Fruit fly (Drosophila melanogaster) whole organism, pupa: ENCODE measurements around the gene TTLL15.

Experiments used
- CG12605 ChIP-seq: fragments of 200-800 bp; sonication (Bioruptor generic); IDR thresholded peaks from 2 replicates; pipeline ENCODE4 v1.3.6; 2022; ENCODE audit warnings: missing biosample characterization, missing genetic modification characterization
- CG13204 ChIP-seq: fragments of 200-800 bp; sonication (Bioruptor generic); optimal IDR thresholded peaks from 2 replicates; lab custom pipeline; 2018; ENCODE audit warnings: missing biosample characterization, mild to moderate bottlenecking, missing genetic modification characterization, moderate library complexity
- CG17806 ChIP-seq: fragments of 200-800 bp; sonication (Bioruptor generic); optimal IDR thresholded peaks from 2 replicates; lab custom pipeline; 2018; ENCODE audit warnings: missing biosample characterization, mild to moderate bottlenecking, missing genetic modification characterization, moderate library complexity
- CG32121 ChIP-seq: fragments of 200-800 bp; sonication (Bioruptor generic); IDR thresholded peaks from 2 replicates; pipeline ENCODE4 v1.3.6; 2022; ENCODE audit warnings: missing biosample characterization, missing genetic modification characterization
- CG8159 ChIP-seq: fragments of 200-800 bp; sonication (Bioruptor generic); optimal IDR thresholded peaks from 3 replicates; lab custom pipeline; 2018; ENCODE audit warnings: missing biosample characterization, mild to moderate bottlenecking, missing genetic modification characterization, moderate library complexity
- EcR ChIP-seq: fragments of 200-800 bp; sonication (Bioruptor generic); optimal IDR thresholded peaks from 3 replicates; lab custom pipeline; 2019; ENCODE audit warnings: missing biosample characterization, missing genetic modification characterization, mild to moderate bottlenecking, moderate library complexity, missing genetic modification reagents
- Ets98B ChIP-seq: fragments of 200-800 bp; sonication (Bioruptor generic); IDR thresholded peaks from 2 replicates; pipeline ENCODE4 v1.3.6; 2022; ENCODE audit warnings: missing biosample characterization, missing genetic modification characterization
- Snoo ChIP-seq: fragments of 200-800 bp; sonication (Bioruptor generic); optimal IDR thresholded peaks from 3 replicates; lab custom pipeline; 2017; ENCODE audit warnings: missing biosample characterization, mild to moderate bottlenecking, missing genetic modification characterization, inconsistent platforms
- fd96Ca ChIP-seq: fragments of 200-800 bp; sonication (Bioruptor generic); IDR thresholded peaks from 3 replicates; pipeline ENCODE4 v1.3.6; 2022; ENCODE audit warnings: missing biosample characterization, missing genetic modification characterization

- TF ChIP-seq fd96Ca (GFP tag; lab: Robert Waterston, UW) (peak; percentile 88; the same call in 2 of the 3 replicates), CG12605 (GFP tag; lab: Robert Waterston, UW) (peak; percentile 90), Snoo (tag; lab: Kevin White, UChicago) (peak; percentile 95), Ets98B (peak; percentile 94), CG8159 (tag; lab: Kevin White, UChicago) (peak; percentile 97), CG32121 (GFP tag; lab: Robert Waterston, UW) (peak; percentile 95), EcR (GFP tag; lab: Kevin White, UChicago) (peak; percentile 76), CG17806 (peak; percentile 98), CG13204 (GFP tag; lab: Kevin White, UChicago) (peak; percentile 62)
These were observed 34.5 kb downstream of the TTLL15 start, which contains the start of gene CG42394 for dm6 chr3R:10849515-10849973.
